Worm (Caenorhabditis elegans): ENCODE data around the gene acp-3.

DNA sequence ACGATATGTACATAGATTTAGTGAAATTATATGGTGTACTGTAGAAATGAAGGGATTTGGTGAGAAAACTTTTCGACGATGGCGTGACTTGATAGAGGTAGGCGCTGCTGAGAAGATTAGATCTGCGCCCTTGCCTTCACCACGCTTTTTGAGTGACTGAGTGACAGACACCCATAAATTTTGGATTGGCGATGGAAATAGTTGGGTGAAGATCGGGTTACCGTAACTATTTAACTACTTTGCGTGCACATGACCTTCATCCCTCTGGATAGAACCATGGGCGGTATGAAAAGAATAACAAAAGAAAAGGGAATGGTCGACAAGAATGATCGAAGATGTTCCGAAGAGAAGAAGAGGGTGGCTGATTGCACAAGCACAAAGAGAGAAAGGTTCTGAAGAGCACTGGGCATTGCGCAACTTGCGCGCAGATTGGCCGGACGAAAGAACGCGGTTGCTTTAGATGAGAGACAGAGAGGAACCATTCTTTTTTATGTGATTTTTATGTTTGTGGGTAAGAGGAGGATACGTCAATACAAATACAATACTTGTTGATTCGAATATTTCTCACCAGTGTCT, 21.4 kb downstream of the acp-3 start:
- TF ChIP-seq tra-4 (tag; optimal IDR thresholded peaks at IDR 0.05) = no peak
- TF ChIP-seq sea-1 (GFP tag; conservative IDR thresholded peaks at IDR 0.05) = no peak
- TF ChIP-seq scrt-1 (GFP tag; IDR thresholded peaks at IDR 0.05) = no peak

All from whole organism, early embryonic.